Worm (Caenorhabditis elegans): Measurements from ENCODE around the gene T10G3.2.

The T10G3.2 gene

ce11 chrV:13473467-13473866 lies 6.2 kb downstream of the T10G3.2 start, which contains the start of gene T10G3.1 (continued):
- TF ChIP-seq jun-1 (tag; optimal IDR thresholded peaks at IDR 0.05) (no peak), nhr-47 (tag; optimal IDR thresholded peaks at IDR 0.05) (no peak), Y116A8C.19 (tag; optimal IDR thresholded peaks at IDR 0.05; ENCODE audit: borderline replicate concordance) (no peak), blmp-1 (tag; optimal IDR thresholded peaks at IDR 0.05) (no peak), ceh-82 (tag; optimal IDR thresholded peaks at IDR 0.05) (no peak), ama-1 (optimal IDR thresholded peaks at IDR 0.05) (no peak), nhr-71 (tag; optimal IDR thresholded peaks at IDR 0.05) (peak; percentile 85), mep-1 (tag; optimal IDR thresholded peaks at IDR 0.05) (no peak), dsc-1 (tag; optimal IDR thresholded peaks at IDR 0.05) (no peak), snpc-4 (tag; optimal IDR thresholded peaks at IDR 0.05) (no peak), ceh-8 (GFP tag; optimal IDR thresholded peaks at IDR 0.05) (no peak), C04F5.9 (tag; optimal IDR thresholded peaks at IDR 0.05) (no peak), unc-86 (tag; optimal IDR thresholded peaks at IDR 0.05) (no peak), nhr-77 (tag; optimal IDR thresholded peaks at IDR 0.05) (no peak), elt-2 (tag; optimal IDR thresholded peaks at IDR 0.05) (no peak), efl-1 (optimal IDR thresholded peaks at IDR 0.05) (peak in 1 of 2 experiments; percentile 22), efl-1 (GFP tag; optimal IDR thresholded peaks at IDR 0.05 in 1 of 2) (peak in 1 of 2 experiments; percentile 56), nhr-20 (tag; optimal IDR thresholded peaks at IDR 0.05) (peak; percentile 31), nhr-76 (tag; optimal IDR thresholded peaks at IDR 0.05) (no peak), sup-37 (GFP tag; optimal IDR thresholded peaks at IDR 0.05) (no peak), pqm-1 (tag; optimal IDR thresholded peaks at IDR 0.05) (no peak), egl-27 (tag; optimal IDR thresholded peaks at IDR 0.05) (no peak), lin-13 (GFP tag; optimal IDR thresholded peaks at IDR 0.05) (no peak), sox-4 (tag; optimal IDR thresholded peaks at IDR 0.05) (no peak), ceh-88 (GFP tag; IDR thresholded peaks at IDR 0.05) (no peak), nhr-85 (tag) (no peak), mab-9 (GFP tag; IDR thresholded peaks at IDR 0.05) (no peak), efl-3 (GFP tag; optimal IDR thresholded peaks at IDR 0.05) (no peak), nhr-12 (tag; optimal IDR thresholded peaks at IDR 0.05) (no peak), xbp-1 (tag; optimal IDR thresholded peaks at IDR 0.05) (no peak), snu-23 (GFP tag; optimal IDR thresholded peaks at IDR 0.05) (peak; percentile 40), C16A3.4 (tag; optimal IDR thresholded peaks at IDR 0.05) (no peak), hlh-4 (tag; optimal IDR thresholded peaks at IDR 0.05) (no peak), mdl-1 (tag; optimal IDR thresholded peaks at IDR 0.05) (no peak), F16B12.6 (tag; optimal IDR thresholded peaks at IDR 0.05) (no peak), nhr-19 (GFP tag; conservative IDR thresholded peaks at IDR 0.05) (peak; percentile 52), fos-1 (tag; optimal IDR thresholded peaks at IDR 0.05) (no peak), aly-2 (tag; optimal IDR thresholded peaks at IDR 0.05) (no peak), egl-13 (tag; optimal IDR thresholded peaks at IDR 0.05) (no peak), unc-62 (GFP tag; optimal IDR thresholded peaks at IDR 0.05) (no peak)

ce11 chrV:13472062-13472461 lies 7.6 kb downstream of the T10G3.2 start:
- TF ChIP-seq nhr-71 (tag; optimal IDR thresholded peaks at IDR 0.05) (peak; percentile 60), C16A3.4 (tag; optimal IDR thresholded peaks at IDR 0.05) (no peak), isw-1 (GFP tag; IDR thresholded peaks at IDR 0.05) (no peak), nhr-84 (tag; optimal IDR thresholded peaks at IDR 0.05) (no peak), elt-3 (tag; optimal IDR thresholded peaks at IDR 0.05) (no peak), mef-2 (tag; optimal IDR thresholded peaks at IDR 0.05) (no peak), ets-5 (GFP tag; IDR thresholded peaks at IDR 0.05) (no peak), jun-1 (tag; optimal IDR thresholded peaks at IDR 0.05) (no peak), vab-15 (tag; optimal IDR thresholded peaks at IDR 0.05) (no peak), unc-62 (GFP tag; optimal IDR thresholded peaks at IDR 0.05) (no peak), blmp-1 (tag; optimal IDR thresholded peaks at IDR 0.05) (no peak), lin-15B (tag; optimal IDR thresholded peaks at IDR 0.05) (no peak), sptf-1 (tag; optimal IDR thresholded peaks at IDR 0.05) (no peak), fkh-10 (GFP tag; optimal IDR thresholded peaks at IDR 0.05) (no peak), nhr-90 (tag; optimal IDR thresholded peaks at IDR 0.05; ENCODE audit: poor library complexity) (no peak), C04F5.9 (tag; optimal IDR thresholded peaks at IDR 0.05) (no peak), pag-3 (tag; optimal IDR thresholded peaks at IDR 0.05; ENCODE audit: borderline replicate concordance, insufficient read depth) (no peak), ceh-63 (GFP tag; optimal IDR thresholded peaks at IDR 0.05) (no peak), nhr-19 (GFP tag; conservative IDR thresholded peaks at IDR 0.05) (peak; percentile 43), mep-1 (tag; optimal IDR thresholded peaks at IDR 0.05) (no peak), nhr-20 (tag; optimal IDR thresholded peaks at IDR 0.05) (no peak), efl-1 (optimal IDR thresholded peaks at IDR 0.05) (no peak), efl-1 (GFP tag; optimal IDR thresholded peaks at IDR 0.05 in 1 of 2) (peak in 1 of 2 experiments; percentile 39), lin-39 (tag; optimal IDR thresholded peaks at IDR 0.05) (no peak), nhr-11 (tag; optimal IDR thresholded peaks at IDR 0.05) (no peak)

All from whole organism, L1 larva.